Fruit fly (Drosophila melanogaster): ENCODE measurements around the gene NP15.6.
A peak's percentile ranks its signal among the peaks of the same experiment; 100 is the strongest.

The NP15.6 gene

DNA sequence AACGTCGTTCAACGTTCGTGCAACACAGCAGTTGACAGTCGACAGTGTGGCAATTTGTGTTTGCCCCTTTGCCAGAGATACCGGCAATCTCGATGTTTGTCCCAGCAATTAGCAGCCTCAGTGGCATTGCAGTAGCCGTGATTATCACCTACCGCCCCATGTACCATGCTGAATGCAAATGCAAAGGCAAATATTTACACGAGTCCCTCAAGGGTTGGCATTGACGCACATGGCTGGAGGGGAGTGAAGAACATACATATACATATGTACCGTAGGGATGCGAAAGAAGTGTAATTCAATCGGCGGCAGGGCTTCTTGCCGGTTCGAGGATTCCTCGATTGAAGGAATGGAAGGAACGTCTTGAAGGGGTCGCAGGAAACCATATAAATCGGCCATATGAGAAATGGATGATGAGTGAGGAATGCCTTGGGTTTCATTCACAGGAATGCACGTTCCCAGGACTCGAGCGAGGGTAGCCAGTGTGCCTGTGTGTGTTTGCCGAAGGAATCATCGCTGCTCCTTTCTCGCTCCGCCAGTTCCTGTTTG, 27.2 kb upstream of the NP15.6 start (continued):
- TF ChIP-seq CG30431 (GFP tag; optimal IDR thresholded peaks at IDR 0.05) = no peak
- TF ChIP-seq HLHmδ (GFP tag; optimal IDR thresholded peaks at IDR 0.05) = peak; percentile 16
- TF ChIP-seq YL-1 (GFP tag; optimal IDR thresholded peaks at IDR 0.05) = no peak
- no peak for TF ChIP-seq bsh (GFP tag; optimal IDR thresholded peaks at IDR 0.05)
- TF ChIP-seq CG18262 (tag; optimal IDR thresholded peaks at IDR 0.05) = no peak
- TF ChIP-seq chinmo (GFP tag; IDR thresholded peaks at IDR 0.05; ENCODE audit: partially characterized antibody) = 0 out of 4 replicates have a peak, but pooled peaks have one; percentile 23
- TF ChIP-seq CG10267 (tag; optimal IDR thresholded peaks at IDR 0.05) = no peak
- no peak for TF ChIP-seq CG6765 (GFP tag; optimal IDR thresholded peaks at IDR 0.05)
- no peak for TF ChIP-seq CG9932 (GFP tag; IDR thresholded peaks at IDR 0.05)
- TF ChIP-seq ab (GFP tag; optimal IDR thresholded peaks at IDR 0.05) = no peak
- TF ChIP-seq CG1233 (GFP tag; optimal IDR thresholded peaks at IDR 0.05) = no peak
- no peak for TF ChIP-seq CG2120 (GFP tag; optimal IDR thresholded peaks at IDR 0.05)
- TF ChIP-seq zfh1 (GFP tag; IDR thresholded peaks at IDR 0.05) = no peak
- TF ChIP-seq CG1792 (GFP tag; optimal IDR thresholded peaks at IDR 0.05) = no peak
- no peak for TF ChIP-seq maf-S (GFP tag; optimal IDR thresholded peaks at IDR 0.05)
- no peak for TF ChIP-seq HmgD (GFP tag; optimal IDR thresholded peaks at IDR 0.05)
- peak; percentile 17 for TF ChIP-seq odd (GFP tag; optimal IDR thresholded peaks at IDR 0.05)
- TF ChIP-seq Sry-β (GFP tag; optimal IDR thresholded peaks at IDR 0.05) = no peak
- TF ChIP-seq Hmr (GFP tag; optimal IDR thresholded peaks at IDR 0.05) = no peak
- TF ChIP-seq CG14710 (tag; optimal IDR thresholded peaks at IDR 0.05) = peak; percentile 4
- TF ChIP-seq croc (GFP tag; conservative IDR thresholded peaks at IDR 0.05) = no peak
- no peak for TF ChIP-seq Neu2 (GFP tag; optimal IDR thresholded peaks at IDR 0.05; ENCODE audit: borderline replicate concordance)
- TF ChIP-seq CG8359 (GFP tag; optimal IDR thresholded peaks at IDR 0.05; ENCODE audit: borderline replicate concordance) = no peak
- no peak for TF ChIP-seq CG4617 (GFP tag; optimal IDR thresholded peaks at IDR 0.05; ENCODE audit: borderline replicate concordance)
- no peak for TF ChIP-seq CG42726 (GFP tag; IDR thresholded peaks at IDR 0.05; ENCODE audit: partially characterized antibody)
- TF ChIP-seq hbn (GFP tag; IDR thresholded peaks at IDR 0.05; ENCODE audit: partially characterized antibody) = no peak
- no peak for TF ChIP-seq CG7271 (tag; optimal IDR thresholded peaks at IDR 0.05)
- no peak for TF ChIP-seq CG34422 (GFP tag; IDR thresholded peaks at IDR 0.05)
- TF ChIP-seq btn (GFP tag; optimal IDR thresholded peaks at IDR 0.05) = no peak
- no peak for TF ChIP-seq slbo (GFP tag; IDR thresholded peaks at IDR 0.05)
- peak; percentile 39 for TF ChIP-seq sd (tag; optimal IDR thresholded peaks at IDR 0.05)
- no peak for TF ChIP-seq Oli (tag; optimal IDR thresholded peaks at IDR 0.05)
- TF ChIP-seq peb (GFP tag; IDR thresholded peaks at IDR 0.05) = no peak
- TF ChIP-seq CG9609 (GFP tag; optimal IDR thresholded peaks at IDR 0.05) = no peak
- TF ChIP-seq CG34376 (GFP tag; optimal IDR thresholded peaks at IDR 0.05) = no peak
- TF ChIP-seq da (GFP tag; optimal IDR thresholded peaks at IDR 0.05) = no peak
- TF ChIP-seq Pdp1 (GFP tag; optimal IDR thresholded peaks at IDR 0.05) = no peak
- no peak for TF ChIP-seq CG4282 (GFP tag; optimal IDR thresholded peaks at IDR 0.05)
- TF ChIP-seq pnt (GFP tag; optimal IDR thresholded peaks at IDR 0.05) = no peak
- no peak for TF ChIP-seq E2f2 (GFP tag; IDR thresholded peaks at IDR 0.05)
- TF ChIP-seq ind (GFP tag; optimal IDR thresholded peaks at IDR 0.05) = no peak
- TF ChIP-seq CG31365 (tag; optimal IDR thresholded peaks at IDR 0.05) = no peak
- TF ChIP-seq Hr78 (GFP tag; optimal IDR thresholded peaks at IDR 0.05) = peak in 1 of 2 experiments; percentile 6
- TF ChIP-seq Dbx (GFP tag; IDR thresholded peaks at IDR 0.05) = no peak
- peak; percentile 26 for TF ChIP-seq CG12071 (GFP tag; optimal IDR thresholded peaks at IDR 0.05)
- no peak for TF ChIP-seq pum (GFP tag; optimal IDR thresholded peaks at IDR 0.05)
- TF ChIP-seq ftz-f1 (GFP tag; optimal IDR thresholded peaks at IDR 0.05) = no peak
- no peak for TF ChIP-seq CG4854 (GFP tag; optimal IDR thresholded peaks at IDR 0.05)
- no peak for TF ChIP-seq bigmax (GFP tag; optimal IDR thresholded peaks at IDR 0.05)
- TF ChIP-seq CG13424 (tag; optimal IDR thresholded peaks at IDR 0.05) = no peak

All from whole organism, embryonic.